Worm (Caenorhabditis elegans) whole organism, midembryonic: ENCODE results near the gene acr-16.

ENCODE experiments used
- T22C8.4 ChIP-seq: fragments of 200-800 bp; sonication (Bioruptor generic); IDR thresholded peaks from 2 replicates; pipeline ENCODE4 v1.3.6; 2022; ENCODE audit warnings: missing genetic modification characterization, missing compliant biosample characterization
- cog-1 ChIP-seq: sonication (generic microtip); optimal IDR thresholded peaks from 2 replicates; lab custom pipeline; 2016; ENCODE audit warnings: missing genetic modification characterization, missing compliant biosample characterization
- flt-1 ChIP-seq: fragments of 200-800 bp; sonication (Bioruptor generic); IDR thresholded peaks from 2 replicates; pipeline ENCODE4 v1.3.6; 2022; ENCODE audit warnings: missing genetic modification characterization, missing compliant biosample characterization
- klf-2 ChIP-seq: fragments of 200-800 bp; sonication (Bioruptor generic); conservative IDR thresholded peaks from 2 replicates; pipeline ENCODE4 v1.3.6; 2022; ENCODE audit warnings: missing genetic modification reagents, missing genetic modification characterization, missing compliant biosample characterization
- ref-1 ChIP-seq: fragments of 200-800 bp; sonication (Bioruptor generic); conservative IDR thresholded peaks from 2 replicates; pipeline ENCODE4 v1.3.6; 2022; ENCODE audit warnings: missing genetic modification reagents, missing genetic modification characterization, missing compliant biosample characterization
- tab-1 ChIP-seq: fragments of 200-800 bp; sonication (Bioruptor generic); IDR thresholded peaks from 2 replicates; pipeline ENCODE4 v1.3.6; 2022; ENCODE audit warnings: missing genetic modification characterization, missing compliant biosample characterization
- ztf-23 ChIP-seq: fragments of 200-800 bp; sonication (Bioruptor generic); IDR thresholded peaks from 2 replicates; pipeline ENCODE4 v1.3.6; 2022; ENCODE audit warnings: missing genetic modification reagents, missing genetic modification characterization, missing compliant biosample characterization
- ztf-29 ChIP-seq: fragments of 200-800 bp; sonication (Bioruptor generic); IDR thresholded peaks from 2 replicates; pipeline ENCODE4 v1.3.6; 2022; ENCODE audit warnings: missing genetic modification reagents, missing genetic modification characterization, missing compliant biosample characterization

DNA sequence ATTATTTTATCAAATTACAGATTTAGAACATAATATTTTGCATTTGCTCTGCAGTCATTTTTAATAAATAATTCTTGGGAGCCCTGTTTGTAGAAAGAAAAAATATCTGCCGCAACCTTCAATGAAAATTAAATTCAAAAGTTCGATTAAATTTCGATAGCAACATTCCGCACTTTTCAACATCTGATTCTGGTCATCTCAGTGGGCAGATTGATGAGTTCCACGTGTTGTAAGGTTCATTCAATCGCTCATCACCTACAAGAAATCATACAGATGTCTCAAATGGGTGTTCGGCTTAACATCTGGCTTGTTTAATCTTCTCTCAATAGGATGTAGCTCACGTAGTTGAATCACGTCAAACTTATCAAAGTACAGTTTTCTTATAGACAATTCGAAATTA is 38.9 kb downstream of the acr-16 start:
- TF ChIP-seq cog-1 (tag; lab: Kevin White, UChicago), result no peak
- no peak for TF ChIP-seq klf-2 (GFP tag; lab: Robert Waterston, UW)
- TF ChIP-seq T22C8.4, result no peak
- no peak for TF ChIP-seq ztf-29 (GFP tag; lab: Robert Waterston, UW)
- no peak for TF ChIP-seq ref-1 (GFP tag; lab: Robert Waterston, UW)
- TF ChIP-seq ztf-23, result no peak
- no peak for TF ChIP-seq flt-1 (GFP tag; lab: Robert Waterston, UW)
- no peak for TF ChIP-seq tab-1 (GFP tag; lab: Robert Waterston, UW)
